Fruit fly (Drosophila melanogaster) whole organism, embryonic: ENCODE measurements around the gene ftz-f1.

Experiments
- Adf1 ChIP-seq: fragments of 200-800 bp; sonication (Bioruptor generic); IDR thresholded peaks from 2 replicates; pipeline ENCODE4 v1.3.6; 2022; ENCODE audit warnings: missing biosample characterization, missing genetic modification characterization
- Aef1 ChIP-seq: fragments of 200-800 bp; sonication (Bioruptor generic); IDR thresholded peaks from 3 replicates; pipeline ENCODE4 v1.3.6; 2022; ENCODE audit warnings: missing biosample characterization, missing genetic modification characterization
- Bteb2 ChIP-seq: fragments of 200-800 bp; sonication (Bioruptor generic); optimal IDR thresholded peaks from 2 replicates; lab custom pipeline; 2016; ENCODE audit warnings: missing biosample characterization, missing genetic modification characterization
- CG10565 ChIP-seq: fragments of 200-800 bp; sonication (Bioruptor generic); optimal IDR thresholded peaks from 3 replicates; lab custom pipeline; 2016; ENCODE audit warnings: missing biosample characterization, mild to moderate bottlenecking, missing genetic modification characterization
- CG11456 ChIP-seq: fragments of 200-800 bp; sonication (Bioruptor generic); IDR thresholded peaks from 3 replicates; pipeline ENCODE4 v1.3.6; 2022; ENCODE audit warnings: missing biosample characterization, missing genetic modification characterization
- CG12155 ChIP-seq: fragments of 200-800 bp; sonication (Bioruptor generic); optimal IDR thresholded peaks from 3 replicates; lab custom pipeline; 2016; ENCODE audit warnings: missing biosample characterization, missing genetic modification characterization
- CG12219 ChIP-seq: fragments of 200-800 bp; sonication (Bioruptor generic); optimal IDR thresholded peaks from 3 replicates; lab custom pipeline; 2018; ENCODE audit warnings: missing biosample characterization, mild to moderate bottlenecking, missing genetic modification characterization
- CG13287 ChIP-seq: fragments of 200-800 bp; sonication (Bioruptor generic); IDR thresholded peaks from 2 replicates; pipeline ENCODE4 v1.3.6; 2022; ENCODE audit warnings: missing biosample characterization, missing genetic modification characterization; ENCODE audit not compliant: partially characterized antibody
- CG17359 ChIP-seq: fragments of 200-800 bp; sonication (Bioruptor generic); optimal IDR thresholded peaks from 3 replicates; lab custom pipeline; 2018; ENCODE audit warnings: missing biosample characterization, mild to moderate bottlenecking, missing genetic modification characterization, moderate library complexity
- CG2116 ChIP-seq: fragments of 200-800 bp; sonication (Bioruptor generic); optimal IDR thresholded peaks from 3 replicates; lab custom pipeline; 2018; ENCODE audit warnings: missing biosample characterization, mild to moderate bottlenecking, missing genetic modification characterization
- CG2678 ChIP-seq: fragments of 200-800 bp; sonication (Bioruptor generic); optimal IDR thresholded peaks from 3 replicates; lab custom pipeline; 2019; ENCODE audit warnings: missing biosample characterization, mild to moderate bottlenecking, missing genetic modification characterization, moderate library complexity
- CG31224 ChIP-seq: fragments of 200-800 bp; sonication (Bioruptor generic); IDR thresholded peaks from 2 replicates; pipeline ENCODE4 v1.3.6; 2022; ENCODE audit warnings: missing biosample characterization, missing genetic modification characterization
- CG32532 ChIP-seq: fragments of 200-800 bp; sonication (Bioruptor generic); IDR thresholded peaks from 2 replicates; pipeline ENCODE4 v1.3.6; 2022; ENCODE audit warnings: missing biosample characterization, missing genetic modification characterization
- CG3838 ChIP-seq: fragments of 200-800 bp; sonication (Bioruptor generic); optimal IDR thresholded peaks from 3 replicates; lab custom pipeline; 2016; ENCODE audit warnings: missing biosample characterization, missing genetic modification characterization
- CG4820 ChIP-seq: fragments of 200-800 bp; sonication (Bioruptor generic); optimal IDR thresholded peaks from 3 replicates; lab custom pipeline; 2016; ENCODE audit warnings: missing biosample characterization, missing genetic modification characterization
- CG6254 ChIP-seq: fragments of 200-800 bp; sonication (Bioruptor generic); optimal IDR thresholded peaks from 3 replicates; lab custom pipeline; 2017; ENCODE audit warnings: mild to moderate bottlenecking, missing biosample characterization, missing genetic modification reagents, missing genetic modification characterization
- CG8924 ChIP-seq: fragments of 200-800 bp; optimal IDR thresholded peaks from 3 replicates; lab custom pipeline; 2019; ENCODE audit warnings: missing biosample characterization, mild to moderate bottlenecking, missing genetic modification characterization, moderate library complexity
- CG9437 ChIP-seq: fragments of 200-800 bp; sonication (Bioruptor generic); optimal IDR thresholded peaks from 2 replicates; lab custom pipeline; 2018; ENCODE audit warnings: missing biosample characterization, mild to moderate bottlenecking, missing genetic modification characterization
- D ChIP-seq, 2 experiments: fragments of 200-800 bp in 1 of 2; fragments of >200 bp in 1 of 2; sonication (Bioruptor generic) in 1 of 2; optimal IDR thresholded peaks; 2 replicates in 1 of 2; 3 replicates in 1 of 2; lab custom pipeline; 2017; ENCODE audit warnings: mild to moderate bottlenecking in 1 of 2, missing biosample characterization in 1 of 2, missing genetic modification characterization in 1 of 2, missing genetic modification reagents in 1 of 2
- Dek ChIP-seq: fragments of 200-800 bp; sonication (Bioruptor generic); optimal IDR thresholded peaks from 3 replicates; lab custom pipeline; 2019; ENCODE audit warnings: missing biosample characterization, mild to moderate bottlenecking, missing genetic modification characterization, moderate library complexity
- Dip3 ChIP-seq: fragments of 200-800 bp; sonication (Bioruptor generic); optimal IDR thresholded peaks from 3 replicates; lab custom pipeline; 2016; ENCODE audit warnings: missing biosample characterization, missing genetic modification characterization
- Dp ChIP-seq: fragments of 200-800 bp; sonication (Bioruptor generic); optimal IDR thresholded peaks from 2 replicates; lab custom pipeline; 2018; ENCODE audit warnings: missing biosample characterization, mild to moderate bottlenecking, missing genetic modification characterization, moderate library complexity
- GATAe ChIP-seq: fragments of 200-800 bp; sonication (Bioruptor generic); conservative IDR thresholded peaks from 2 replicates; pipeline ENCODE4 v1.3.6; 2022; ENCODE audit warnings: missing biosample characterization, missing genetic modification characterization
- Gug ChIP-seq: fragments of 200-800 bp; sonication (Bioruptor generic); IDR thresholded peaks from 4 replicates; pipeline ENCODE4 v1.3.6; 2022; ENCODE audit warnings: missing biosample characterization, missing genetic modification characterization
- HHEX ChIP-seq: fragments of 200-800 bp; sonication (Bioruptor generic); optimal IDR thresholded peaks from 3 replicates; lab custom pipeline; 2017; ENCODE audit warnings: missing biosample characterization, mild to moderate bottlenecking, missing genetic modification characterization, missing genetic modification reagents
- HLH54F ChIP-seq: fragments of 200-800 bp; sonication (Bioruptor generic); optimal IDR thresholded peaks from 3 replicates; lab custom pipeline; 2016; ENCODE audit warnings: missing biosample characterization, missing genetic modification characterization
- Lim3 ChIP-seq: fragments of 200-800 bp; sonication (Bioruptor generic); IDR thresholded peaks from 2 replicates; pipeline ENCODE4 v1.3.6; 2022; ENCODE audit warnings: missing biosample characterization, missing genetic modification characterization
- Mad ChIP-seq: fragments of 200-800 bp; sonication (Bioruptor generic); optimal IDR thresholded peaks from 2 replicates; lab custom pipeline; 2016; ENCODE audit warnings: missing biosample characterization, missing genetic modification characterization
- NFAT ChIP-seq: fragments of 200-800 bp; sonication (Bioruptor generic); IDR thresholded peaks from 2 replicates; pipeline ENCODE4 v1.3.6; 2022; ENCODE audit warnings: missing biosample characterization, missing genetic modification characterization
- Ptx1 ChIP-seq: fragments of 200-800 bp; sonication (Bioruptor generic); IDR thresholded peaks from 2 replicates; pipeline ENCODE4 v1.3.6; 2022; ENCODE audit warnings: missing biosample characterization, missing genetic modification characterization
- Rfx ChIP-seq: fragments of 200-800 bp; sonication (Bioruptor generic); IDR thresholded peaks from 2 replicates; pipeline ENCODE4 v1.3.6; 2022; ENCODE audit warnings: missing biosample characterization, missing genetic modification characterization
- bab2 ChIP-seq: fragments of 200-800 bp; sonication (Bioruptor generic); optimal IDR thresholded peaks from 2 replicates; lab custom pipeline; 2016; ENCODE audit warnings: missing biosample characterization, missing genetic modification characterization
- bcd ChIP-seq: fragments of 200-800 bp; sonication (Bioruptor generic); optimal IDR thresholded peaks from 2 replicates; lab custom pipeline; 2017; ENCODE audit warnings: missing biosample characterization, mild to moderate bottlenecking, missing genetic modification characterization
- chif ChIP-seq, 2 experiments: fragments of 200-800 bp; sonication (Bioruptor generic); optimal IDR thresholded peaks; 3 replicates each; lab custom pipeline; 2016; ENCODE audit warnings: missing biosample characterization in 2 of 2, missing genetic modification characterization in 2 of 2
- chm ChIP-seq: fragments of 200-800 bp; sonication (Bioruptor generic); IDR thresholded peaks from 2 replicates; pipeline ENCODE4 v1.3.6; 2022; ENCODE audit warnings: missing biosample characterization, missing genetic modification characterization
- ci ChIP-seq: fragments of 200-800 bp; sonication (Bioruptor generic); IDR thresholded peaks from 3 replicates; pipeline ENCODE4 v1.3.6; 2022; ENCODE audit warnings: missing biosample characterization, missing genetic modification characterization
- danr ChIP-seq: fragments of 200-800 bp; sonication (Bioruptor generic); IDR thresholded peaks from 2 replicates; pipeline ENCODE4 v1.3.6; 2022; ENCODE audit warnings: missing biosample characterization, missing genetic modification characterization
- disco-r ChIP-seq: fragments of 200-800 bp; sonication (Bioruptor generic); optimal IDR thresholded peaks from 2 replicates; lab custom pipeline; 2016; ENCODE audit warnings: missing biosample characterization, missing genetic modification characterization
- eyg ChIP-seq: fragments of 200-800 bp; sonication (Bioruptor generic); optimal IDR thresholded peaks from 3 replicates; lab custom pipeline; 2016; ENCODE audit warnings: missing biosample characterization, missing genetic modification characterization
- jing ChIP-seq: fragments of 200-800 bp; sonication (Bioruptor generic); optimal IDR thresholded peaks from 2 replicates; lab custom pipeline; 2018; ENCODE audit warnings: missing biosample characterization, mild to moderate bottlenecking, missing genetic modification characterization
- pzg ChIP-seq: fragments of 200-800 bp; sonication (Bioruptor generic); optimal IDR thresholded peaks from 3 replicates; lab custom pipeline; 2018; ENCODE audit warnings: missing biosample characterization, mild to moderate bottlenecking, missing genetic modification characterization, moderate library complexity
- ro ChIP-seq: fragments of 200-800 bp; sonication (Bioruptor generic); IDR thresholded peaks from 2 replicates; pipeline ENCODE4 v1.3.6; 2022; ENCODE audit warnings: missing biosample characterization, missing genetic modification characterization
- sd ChIP-seq: fragments of 200-800 bp; sonication (Bioruptor generic); optimal IDR thresholded peaks from 3 replicates; lab custom pipeline; 2018; ENCODE audit warnings: missing biosample characterization, mild to moderate bottlenecking, missing genetic modification characterization, moderate library complexity
- tio ChIP-seq: fragments of 200-800 bp; sonication (Bioruptor generic); optimal IDR thresholded peaks from 2 replicates; lab custom pipeline; 2017; ENCODE audit warnings: missing biosample characterization, missing genetic modification characterization, inconsistent platforms
- tna ChIP-seq: fragments of 200-800 bp; sonication (Bioruptor generic); IDR thresholded peaks from 2 replicates; pipeline ENCODE4 v1.3.6; 2022; ENCODE audit warnings: missing biosample characterization, missing genetic modification characterization; ENCODE audit not compliant: partially characterized antibody
- twi ChIP-seq: fragments of 200-800 bp; optimal IDR thresholded peaks from 2 replicates; lab custom pipeline; 2019; ENCODE audit warnings: missing biosample characterization, mild to moderate bottlenecking, missing genetic modification characterization, moderate library complexity
- vnd ChIP-seq: fragments of 200-800 bp; sonication (Bioruptor generic); IDR thresholded peaks from 3 replicates; pipeline ENCODE4 v1.3.6; 2022; ENCODE audit warnings: missing biosample characterization, missing genetic modification characterization; ENCODE audit not compliant: partially characterized antibody
- zfh1 ChIP-seq: fragments of 200-800 bp; sonication (Bioruptor generic); IDR thresholded peaks from 3 replicates; pipeline ENCODE4 v1.3.6; 2022; ENCODE audit warnings: missing biosample characterization, missing genetic modification characterization

The ftz-f1 gene

DNA sequence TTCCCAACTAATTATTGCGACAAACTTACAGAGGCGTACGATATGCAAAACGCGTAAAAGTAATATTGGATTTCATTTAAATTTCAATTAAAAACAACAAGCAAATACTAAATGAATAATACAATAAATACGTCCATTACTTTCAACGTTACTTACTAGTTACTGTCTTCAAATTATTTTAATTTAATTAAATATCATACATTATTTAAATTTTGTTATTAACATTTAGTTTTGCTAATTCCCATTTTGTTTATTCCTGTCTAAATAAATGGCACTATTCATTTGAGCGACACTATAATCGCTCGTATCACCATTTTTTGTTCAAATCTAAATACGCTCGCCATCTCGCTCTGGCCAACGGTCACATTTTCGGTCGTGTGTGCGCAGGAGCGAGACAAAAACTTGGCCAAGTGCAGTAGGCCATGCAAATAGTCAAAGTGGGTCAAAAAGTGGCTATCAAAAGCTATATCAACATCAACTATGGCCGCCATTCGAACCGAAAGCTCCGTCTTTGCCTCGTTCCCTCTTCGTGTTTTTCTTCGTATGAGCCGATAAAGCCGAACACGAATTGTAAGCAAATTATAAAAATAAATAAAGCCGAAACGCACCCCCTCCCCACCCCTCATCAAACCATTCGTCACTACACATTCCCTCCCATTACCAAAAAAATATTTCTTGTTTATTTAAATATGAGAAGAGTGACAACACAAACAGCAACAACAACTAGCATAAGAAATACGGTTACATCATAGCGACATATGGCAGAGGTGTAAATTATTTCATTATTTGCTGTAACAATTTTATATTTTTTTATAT, 11.7 kb downstream of the ftz-f1 start (continued):
- TF ChIP-seq CG13287, result peak; percentile 33; the same call in 1 of the 2 replicates
- TF ChIP-seq CG2116 (GFP tag; lab: Kevin White, UChicago), result peak; percentile 31
- TF ChIP-seq chm, result peak; percentile 61; the same call in 1 of the 2 replicates
- TF ChIP-seq Adf1, result peak; percentile 72
- peak; percentile 53 for TF ChIP-seq CG3838
- no peak for TF ChIP-seq Aef1 (GFP tag; lab: Robert Waterston, UW)
- TF ChIP-seq ci (GFP tag; lab: Robert Waterston, UW), result peak; percentile 91
- no peak for TF ChIP-seq ro (GFP tag; lab: Robert Waterston, UW)
- no peak for TF ChIP-seq CG6254
- peak; percentile 25 for TF ChIP-seq Dip3 (GFP tag; lab: Kevin White, UChicago)
- peak; percentile 98 for TF ChIP-seq sd
- 0 out of 2 replicates have a peak, but pooled peaks have one; percentile 39 for TF ChIP-seq Ptx1 (GFP tag; lab: Robert Waterston, UW)
- TF ChIP-seq eyg (GFP tag; lab: Kevin White, UChicago), result peak; percentile 47
- TF ChIP-seq tio (GFP tag; lab: Kevin White, UChicago), result no peak
- TF ChIP-seq bab2 (GFP tag; lab: Kevin White, UChicago), result peak; percentile 50
- no peak for TF ChIP-seq disco-r (GFP tag; lab: Kevin White, UChicago)
- peak; percentile 33; the same call in 1 of the 2 replicates for TF ChIP-seq NFAT (GFP tag; lab: Robert Waterston, UW)
- TF ChIP-seq CG8924 (tag; lab: Kevin White, UChicago), result peak; percentile 10
- TF ChIP-seq Dp (GFP tag; lab: Kevin White, UChicago), result no peak
- TF ChIP-seq zfh1 (GFP tag; lab: Robert Waterston, UW), result peak; percentile 52; the same call in 2 of the 3 replicates
- no peak for TF ChIP-seq Lim3 (GFP tag; lab: Robert Waterston, UW)
- TF ChIP-seq pzg (GFP tag; lab: Kevin White, UChicago), result no peak
- no peak for TF ChIP-seq CG12155 (GFP tag; lab: Kevin White, UChicago)
- peak; percentile 1 for TF ChIP-seq HLH54F (GFP tag; lab: Kevin White, UChicago)
- no peak for TF ChIP-seq Mad (GFP tag; lab: Kevin White, UChicago)
- no peak for TF ChIP-seq CG10565 (GFP tag; lab: Kevin White, UChicago)
- peak; percentile 65 for TF ChIP-seq CG17359 (tag; lab: Kevin White, UChicago)
- no peak for TF ChIP-seq vnd (GFP tag; lab: Robert Waterston, UW)
- TF ChIP-seq Gug (GFP tag; lab: Robert Waterston, UW), result no peak; the same call in 3 of the 4 replicates
- TF ChIP-seq Bteb2, result peak; percentile 36
- peak; percentile 57 for TF ChIP-seq CG2678 (tag; lab: Kevin White, UChicago)
- no peak for TF ChIP-seq D (optimal IDR thresholded peaks at IDR 0.05; lab: Kevin White, UChicago)
- TF ChIP-seq D (GFP tag; optimal IDR thresholded peaks at IDR 0.05; lab: Kevin White, UChicago), result peak; percentile 19
- TF ChIP-seq Dek (tag; lab: Kevin White, UChicago), result peak; percentile 23
- no peak for TF ChIP-seq jing (GFP tag; lab: Kevin White, UChicago)
- no peak for TF ChIP-seq tna (GFP tag; lab: Robert Waterston, UW)
- no peak for TF ChIP-seq twi (tag; lab: Kevin White, UChicago)
- 0 out of 2 replicates have a peak, but pooled peaks have one; percentile 6 for TF ChIP-seq CG31224
- peak; percentile 60; the same call in 1 of the 2 replicates for TF ChIP-seq GATAe (GFP tag; lab: Robert Waterston, UW)
- no peak; the same call in 1 of the 2 replicates for TF ChIP-seq CG32532 (GFP tag; lab: Robert Waterston, UW)
- TF ChIP-seq CG9437 (GFP tag; lab: Kevin White, UChicago), result peak; percentile 19
- peak; percentile 69 for TF ChIP-seq HHEX (GFP tag; lab: Kevin White, UChicago)
- TF ChIP-seq CG11456 (GFP tag; lab: Robert Waterston, UW), result no peak
- peak; percentile 71 for TF ChIP-seq Rfx (GFP tag; lab: Robert Waterston, UW)
- TF ChIP-seq CG12219 (GFP tag; lab: Kevin White, UChicago), result peak; percentile 31
- TF ChIP-seq danr, result peak; percentile 37; the same call in 1 of the 2 replicates
- TF ChIP-seq CG4820, result no peak
- no peak for TF ChIP-seq chif (GFP tag; optimal IDR thresholded peaks at IDR 0.05; lab: Kevin White, UChicago)
- TF ChIP-seq bcd (GFP tag; lab: Kevin White, UChicago), result peak; percentile 57
